Worm (Caenorhabditis elegans): ENCODE results near the gene ZK470.6.

ZK470.6 gene

DNA sequence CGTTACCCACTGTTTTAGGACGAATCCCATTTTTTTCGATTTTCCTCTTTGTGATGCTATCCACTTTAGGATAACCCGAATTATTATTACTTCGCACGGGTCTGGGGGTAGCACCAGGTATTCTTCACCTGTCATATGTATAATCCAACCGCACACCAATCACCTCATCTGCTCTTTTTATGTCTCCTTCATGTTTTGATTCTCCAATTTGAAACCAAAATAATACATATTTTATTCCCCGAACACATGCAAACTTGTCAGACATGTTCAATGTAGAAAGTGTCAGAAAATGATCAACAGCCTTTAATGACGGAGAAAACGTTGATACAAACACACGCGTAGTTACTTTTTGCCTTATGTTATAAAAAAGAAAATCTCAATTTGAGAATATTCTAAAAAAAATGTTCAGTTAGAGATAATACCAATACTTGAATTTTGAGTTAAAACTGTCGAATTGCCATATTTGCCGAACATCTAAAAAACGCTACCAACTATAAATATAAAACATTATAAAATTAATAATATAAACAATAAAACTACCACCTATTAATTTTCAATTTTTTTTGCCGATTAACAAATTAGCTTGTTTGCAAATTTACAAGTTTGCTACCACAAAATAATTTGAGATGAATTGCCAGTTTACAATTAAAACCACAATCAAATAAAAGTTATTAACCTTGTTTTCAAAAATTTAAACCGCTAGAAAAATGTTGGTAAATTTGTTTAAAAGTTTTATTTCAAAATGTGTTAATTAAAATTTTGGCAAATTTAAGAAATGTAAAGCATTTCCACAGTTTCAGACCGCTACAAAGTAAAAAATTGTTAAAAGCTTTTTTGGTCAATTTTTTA is 29.5 kb downstream of the ZK470.6 start (continued):
- no peak for TF ChIP-seq madf-8 (GFP tag; conservative IDR thresholded peaks at IDR 0.05)
- TF ChIP-seq aptf-2 (GFP tag; conservative IDR thresholded peaks at IDR 0.05) = no peak
- TF ChIP-seq pha-4 (tag; optimal IDR thresholded peaks at IDR 0.05) = no peak
- TF ChIP-seq rec-8 (tag; optimal IDR thresholded peaks at IDR 0.05) = no peak
- peak; percentile 69 for TF ChIP-seq repo-1 (tag; optimal IDR thresholded peaks at IDR 0.05)
- TF ChIP-seq let-526 (GFP tag; IDR thresholded peaks at IDR 0.05) = 0 out of 2 replicates have a peak, but pooled peaks have one; percentile 4
- no peak for TF ChIP-seq ceh-79 (tag; optimal IDR thresholded peaks at IDR 0.05)
- peak; percentile 1 to 31 for TF ChIP-seq let-607 (tag; optimal IDR thresholded peaks at IDR 0.05)
- TF ChIP-seq egrh-3 (GFP tag; IDR thresholded peaks at IDR 0.05) = no peak
- TF ChIP-seq lin-54 (GFP tag; optimal IDR thresholded peaks at IDR 0.05) = no peak
- no peak for TF ChIP-seq nfya-1 (tag; optimal IDR thresholded peaks at IDR 0.05; ENCODE audit: borderline replicate concordance, insufficient read depth)
- TF ChIP-seq unc-62 (GFP tag; optimal IDR thresholded peaks at IDR 0.05) = no peak
- TF ChIP-seq ccch-3 (GFP tag; optimal IDR thresholded peaks at IDR 0.05) = no peak
- TF ChIP-seq ztf-6 (GFP tag; IDR thresholded peaks at IDR 0.05) = no peak
- TF ChIP-seq ztf-26 (tag; optimal IDR thresholded peaks at IDR 0.05) = no peak
- no peak for TF ChIP-seq ceh-58 (GFP tag; IDR thresholded peaks at IDR 0.05)
- peak; percentile 60 for TF ChIP-seq B0336.3 (GFP tag; IDR thresholded peaks at IDR 0.05)
- TF ChIP-seq C17E4.6 (GFP tag; IDR thresholded peaks at IDR 0.05) = no peak
- no peak for TF ChIP-seq zfh-2 (GFP tag; conservative IDR thresholded peaks at IDR 0.05)
- TF ChIP-seq F33H1.4 (GFP tag; IDR thresholded peaks at IDR 0.05) = no peak
- no peak; the same call in 1 of the 2 replicates for TF ChIP-seq hmg-20 (GFP tag; IDR thresholded peaks at IDR 0.05)
- TF ChIP-seq sptf-2 (GFP tag; optimal IDR thresholded peaks at IDR 0.05) = no peak
- TF ChIP-seq attf-5 (GFP tag; optimal IDR thresholded peaks at IDR 0.05) = no peak
- no peak for TF ChIP-seq xnd-1 (tag; optimal IDR thresholded peaks at IDR 0.05)
- TF ChIP-seq nhr-120 (GFP tag; IDR thresholded peaks at IDR 0.05) = no peak
- TF ChIP-seq tbx-9 (tag; optimal IDR thresholded peaks at IDR 0.05; ENCODE audit: borderline replicate concordance) = peak; percentile 23
- no peak; the same call in 1 of the 2 replicates for TF ChIP-seq rcor-1 (GFP tag; IDR thresholded peaks at IDR 0.05)
- TF ChIP-seq bed-1 (GFP tag; IDR thresholded peaks at IDR 0.05) = no peak
- TF ChIP-seq dox-1 (GFP tag; IDR thresholded peaks at IDR 0.05) = peak; percentile 53
- TF ChIP-seq snpc-3.4 (tag; optimal IDR thresholded peaks at IDR 0.05) = no peak
- peak; percentile 81 for TF ChIP-seq nfyb-1 (GFP tag; IDR thresholded peaks at IDR 0.05)
- TF ChIP-seq efl-1 (GFP tag; optimal IDR thresholded peaks at IDR 0.05) = no peak
- TF ChIP-seq tbp1 (GFP tag; optimal IDR thresholded peaks at IDR 0.05) = no peak
- no peak for TF ChIP-seq F57A8.1 (GFP tag; optimal IDR thresholded peaks at IDR 0.05)
- no peak for TF ChIP-seq mes-4 (tag; optimal IDR thresholded peaks at IDR 0.05)
- peak; percentile 59 for TF ChIP-seq atf-7 (tag; optimal IDR thresholded peaks at IDR 0.05)
- no peak for TF ChIP-seq ztf-28 (GFP tag; IDR thresholded peaks at IDR 0.05)
- no peak for TF ChIP-seq snpc-1.1 (tag; optimal IDR thresholded peaks at IDR 0.05; ENCODE audit: insufficient read depth)
- no peak for TF ChIP-seq sdz-38 (tag; optimal IDR thresholded peaks at IDR 0.05)
- TF ChIP-seq B0019.2 (GFP tag; conservative IDR thresholded peaks at IDR 0.05) = no peak
- peak; percentile 50 for TF ChIP-seq F10E7.11 (tag; optimal IDR thresholded peaks at IDR 0.05)
- TF ChIP-seq die-1 (tag; optimal IDR thresholded peaks at IDR 0.05) = no peak
- TF ChIP-seq F55B11.4 (tag; optimal IDR thresholded peaks at IDR 0.05; ENCODE audit: borderline replicate concordance, insufficient read depth) = no peak
- TF ChIP-seq Y53F4B.3 (GFP tag; IDR thresholded peaks at IDR 0.05) = no peak
- no peak for TF ChIP-seq cebp-2 (GFP tag; IDR thresholded peaks at IDR 0.05)
- TF ChIP-seq lir-1 (GFP tag; conservative IDR thresholded peaks at IDR 0.05) = no peak
- no peak for TF ChIP-seq attf-3 (GFP tag; conservative IDR thresholded peaks at IDR 0.05)

All from whole organism, young adult.